Worm (Caenorhabditis elegans) whole organism, young adult: Measurements from ENCODE around the gene zipt-2.1.

Source experiments
- D2030.7 ChIP-seq: fragments of 200-800 bp; sonication (Bioruptor generic); IDR thresholded peaks from 2 replicates; pipeline ENCODE4 v1.3.6; 2022; ENCODE audit warnings: missing genetic modification reagents, missing genetic modification characterization, missing compliant biosample characterization
- F10E7.11 ChIP-seq: sonication (generic microtip); optimal IDR thresholded peaks from 2 replicates; lab custom pipeline; 2017; ENCODE audit warnings: mild to moderate bottlenecking, missing genetic modification characterization, moderate library complexity, missing compliant biosample characterization
- F33H1.4 ChIP-seq: fragments of 200-800 bp; sonication (Bioruptor generic); IDR thresholded peaks from 2 replicates; pipeline ENCODE4 v1.3.6; 2022; ENCODE audit warnings: missing genetic modification reagents, missing genetic modification characterization, missing compliant biosample characterization
- F49E8.2 ChIP-seq: sonication (generic microtip); optimal IDR thresholded peaks from 3 replicates; lab custom pipeline; 2017; ENCODE audit warnings: missing genetic modification characterization, mild to moderate bottlenecking, missing compliant biosample characterization, antibody characterized with exemption, moderate library complexity; ENCODE audit not compliant: insufficient read depth
- F52B5.7 ChIP-seq: sonication (generic microtip); optimal IDR thresholded peaks from 2 replicates; lab custom pipeline; 2016; ENCODE audit warnings: mild to moderate bottlenecking, missing genetic modification characterization, missing compliant biosample characterization
- F57C9.4 ChIP-seq: sonication (generic microtip); optimal IDR thresholded peaks from 2 replicates; lab custom pipeline; 2017; ENCODE audit warnings: mild to moderate bottlenecking, missing genetic modification characterization, missing compliant biosample characterization
- K11D2.4 ChIP-seq: fragments of 200-800 bp; sonication (Bioruptor generic); IDR thresholded peaks from 2 replicates; pipeline ENCODE4 v1.3.6; 2022; ENCODE audit warnings: missing genetic modification reagents, missing genetic modification characterization, missing compliant biosample characterization
- Y67H2A.10 ChIP-seq: fragments of 200-800 bp; sonication (Bioruptor generic); conservative IDR thresholded peaks from 2 replicates; pipeline ENCODE4 v1.3.6; 2022; ENCODE audit warnings: missing genetic modification reagents, missing genetic modification characterization, missing compliant biosample characterization
- akir-1 ChIP-seq: fragments of 200-800 bp; sonication (Bioruptor generic); optimal IDR thresholded peaks from 2 replicates; lab custom pipeline; 2018; ENCODE audit warnings: mild to moderate bottlenecking, missing genetic modification characterization, moderate library complexity, missing compliant biosample characterization
- ama-1 ChIP-seq, 3 experiments: fragments of 150-350 bp in 1 of 3; sonication (generic microtip) in 2 of 3; optimal IDR thresholded peaks; 2 replicates each; lab custom pipeline; 2014 to 2018; ENCODE audit warnings: missing biosample characterization in 2 of 3, missing genetic modification characterization in 2 of 3, missing genetic modification reagents in 2 of 3
- aptf-2 ChIP-seq: fragments of 200-800 bp; sonication (Bioruptor generic); conservative IDR thresholded peaks from 2 replicates; pipeline ENCODE4 v1.3.6; 2022; ENCODE audit warnings: missing genetic modification reagents, missing genetic modification characterization, missing compliant biosample characterization
- aptf-3 ChIP-seq: fragments of 200-800 bp; sonication (Bioruptor generic); IDR thresholded peaks from 2 replicates; pipeline ENCODE4 v1.3.6; 2022; ENCODE audit warnings: missing genetic modification characterization, missing compliant biosample characterization
- atf-7 ChIP-seq: sonication (generic microtip); optimal IDR thresholded peaks from 2 replicates; lab custom pipeline; 2017; ENCODE audit warnings: mild to moderate bottlenecking, missing genetic modification characterization, missing compliant biosample characterization
- attf-5 ChIP-seq: fragments of 200-800 bp; sonication (Bioruptor generic); optimal IDR thresholded peaks from 2 replicates; lab custom pipeline; 2018; ENCODE audit warnings: mild to moderate bottlenecking, missing genetic modification characterization, missing compliant biosample characterization
- ccch-3 ChIP-seq: fragments of 200-800 bp; sonication (Bioruptor generic); optimal IDR thresholded peaks from 2 replicates; lab custom pipeline; 2018; ENCODE audit warnings: mild to moderate bottlenecking, missing genetic modification characterization, missing compliant biosample characterization
- cebp-1 ChIP-seq, 2 experiments: fragments of 200-800 bp in 1 of 2; sonication (Bioruptor generic) in 1 of 2; sonication (generic microtip) in 1 of 2; IDR thresholded peaks in 1 of 2; optimal IDR thresholded peaks in 1 of 2; 2 replicates each; pipeline versions ENCODE4 v1.3.6 to Lab custom; 2017 to 2022; ENCODE audit warnings: missing compliant biosample characterization in 2 of 2, missing genetic modification characterization in 2 of 2, mild to moderate bottlenecking in 1 of 2, missing genetic modification reagents in 1 of 2, moderate library complexity in 1 of 2
- ceh-40 ChIP-seq: fragments of 200-800 bp; sonication (Bioruptor generic); IDR thresholded peaks from 2 replicates; pipeline ENCODE4 v1.3.6; 2022; ENCODE audit warnings: missing genetic modification characterization, missing compliant biosample characterization
- dox-1 ChIP-seq: fragments of 200-800 bp; sonication (Bioruptor generic); IDR thresholded peaks from 2 replicates; pipeline ENCODE4 v1.3.6; 2022; ENCODE audit warnings: missing genetic modification reagents, missing genetic modification characterization, missing compliant biosample characterization
- egl-44 ChIP-seq: fragments of 200-800 bp; sonication (Bioruptor generic); IDR thresholded peaks from 2 replicates; pipeline ENCODE4 v1.3.6; 2022; ENCODE audit warnings: missing genetic modification reagents, missing genetic modification characterization, missing compliant biosample characterization
- egrh-3 ChIP-seq: fragments of 200-800 bp; sonication (Bioruptor generic); IDR thresholded peaks from 2 replicates; pipeline ENCODE4 v1.3.6; 2022; ENCODE audit warnings: missing genetic modification reagents, missing genetic modification characterization, missing compliant biosample characterization
- fkh-3 ChIP-seq: sonication (generic microtip); optimal IDR thresholded peaks from 2 replicates; lab custom pipeline; 2016; ENCODE audit warnings: mild to moderate bottlenecking, missing genetic modification characterization, missing compliant biosample characterization
- him-1 ChIP-seq: sonication (generic microtip); optimal IDR thresholded peaks from 2 replicates; lab custom pipeline; 2016; ENCODE audit warnings: missing genotype, missing genetic modification reagents, missing genetic modification characterization, missing compliant biosample characterization
- hmg-1.2 ChIP-seq: fragments of 200-800 bp; sonication (Bioruptor generic); IDR thresholded peaks from 2 replicates; pipeline ENCODE4 v1.3.6; 2022; ENCODE audit warnings: missing genetic modification reagents, missing genetic modification characterization, missing compliant biosample characterization
- hmg-20 ChIP-seq: fragments of 200-800 bp; sonication (Bioruptor generic); IDR thresholded peaks from 2 replicates; pipeline ENCODE4 v1.3.6; 2022; ENCODE audit warnings: missing genetic modification reagents, missing genetic modification characterization, missing compliant biosample characterization
- hsf-1 ChIP-seq: fragments of 200-800 bp; sonication (Bioruptor generic); IDR thresholded peaks from 2 replicates; pipeline ENCODE4 v1.3.6; 2022; ENCODE audit warnings: missing genetic modification reagents, missing genetic modification characterization, missing compliant biosample characterization
- let-526 ChIP-seq: fragments of 200-800 bp; sonication (Bioruptor generic); IDR thresholded peaks from 2 replicates; pipeline ENCODE4 v1.3.6; 2022; ENCODE audit warnings: missing genetic modification reagents, missing genetic modification characterization, missing compliant biosample characterization
- let-607 ChIP-seq, 2 experiments: fragments of 200-800 bp in 1 of 2; sonication (Bioruptor generic) in 1 of 2; sonication (generic microtip) in 1 of 2; optimal IDR thresholded peaks; 2 replicates each; lab custom pipeline; 2016 to 2018; ENCODE audit warnings: mild to moderate bottlenecking in 2 of 2, missing compliant biosample characterization in 2 of 2, missing genetic modification characterization in 2 of 2, moderate library complexity in 2 of 2, missing genotype in 1 of 2
- lin-26 ChIP-seq: fragments of 200-800 bp; sonication (Bioruptor generic); IDR thresholded peaks from 2 replicates; pipeline ENCODE4 v1.3.6; 2022; ENCODE audit warnings: missing genetic modification reagents, missing genetic modification characterization, missing compliant biosample characterization
- lin-54 ChIP-seq: fragments of 200-800 bp; sonication (Bioruptor generic); optimal IDR thresholded peaks from 2 replicates; lab custom pipeline; 2018; ENCODE audit warnings: mild to moderate bottlenecking, missing genetic modification characterization, missing compliant biosample characterization
- madf-8 ChIP-seq: fragments of 200-800 bp; sonication (Bioruptor generic); conservative IDR thresholded peaks from 2 replicates; pipeline ENCODE4 v1.3.6; 2022; ENCODE audit warnings: missing genetic modification reagents, missing genetic modification characterization, missing compliant biosample characterization
- nfya-1 ChIP-seq: sonication (generic microtip); optimal IDR thresholded peaks from 2 replicates; lab custom pipeline; 2017; ENCODE audit warnings: antibody characterized with exemption, missing compliant biosample characterization, missing genetic modification characterization, borderline replicate concordance; ENCODE audit not compliant: insufficient read depth
- nfya-2 ChIP-seq: fragments of 200-800 bp; sonication (Bioruptor generic); IDR thresholded peaks from 2 replicates; pipeline ENCODE4 v1.3.6; 2022; ENCODE audit warnings: missing genetic modification reagents, missing genetic modification characterization, missing compliant biosample characterization
- nhr-27 ChIP-seq: fragments of 200-800 bp; sonication (Bioruptor generic); optimal IDR thresholded peaks from 2 replicates; lab custom pipeline; 2018; ENCODE audit warnings: mild to moderate bottlenecking, missing genetic modification characterization, moderate library complexity, missing compliant biosample characterization
- nhr-80 ChIP-seq: sonication (generic microtip); optimal IDR thresholded peaks from 2 replicates; lab custom pipeline; 2016; ENCODE audit warnings: missing genetic modification characterization, missing compliant biosample characterization
- rec-8 ChIP-seq, 2 experiments: sonication (generic microtip); optimal IDR thresholded peaks; 2 replicates each; lab custom pipeline; 2016; ENCODE audit warnings: mild to moderate bottlenecking in 2 of 2, missing genetic modification characterization in 2 of 2, missing genetic modification reagents in 2 of 2, missing genotype in 2 of 2, missing biosample characterization in 1 of 2, missing compliant biosample characterization in 1 of 2, moderate library complexity in 1 of 2
- unc-130 ChIP-seq: sonication (generic microtip); optimal IDR thresholded peaks from 2 replicates; lab custom pipeline; 2016; ENCODE audit warnings: missing genetic modification reagents, missing genetic modification characterization, missing compliant biosample characterization
- zfh-2 ChIP-seq: fragments of 200-800 bp; sonication (Bioruptor generic); conservative IDR thresholded peaks from 2 replicates; pipeline ENCODE4 v1.3.6; 2022; ENCODE audit warnings: missing genetic modification reagents, missing genetic modification characterization, missing compliant biosample characterization
- ztf-3 ChIP-seq: fragments of 200-800 bp; sonication (Bioruptor generic); optimal IDR thresholded peaks from 2 replicates; lab custom pipeline; 2018; ENCODE audit warnings: mild to moderate bottlenecking, missing genetic modification characterization, missing compliant biosample characterization

Gene zipt-2.1

DNA sequence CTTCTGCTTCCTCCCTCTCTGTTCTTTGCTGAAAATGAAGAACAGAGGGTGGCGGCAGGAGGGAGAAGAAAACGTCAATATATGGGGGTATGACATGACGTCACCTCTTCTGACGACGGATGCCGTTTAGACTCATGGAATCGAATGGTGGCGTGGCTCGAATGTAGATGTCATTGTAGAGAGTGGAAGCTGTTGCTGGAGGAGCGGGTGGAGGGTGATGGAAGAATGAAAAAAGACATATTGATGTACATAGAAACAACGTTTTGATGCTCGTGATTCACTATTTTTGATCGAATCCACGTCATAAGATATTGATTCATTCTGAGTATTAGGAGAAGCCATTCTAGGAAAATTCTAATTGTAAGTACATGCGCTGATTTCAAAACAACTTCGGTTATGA is 19.6 kb downstream of the zipt-2.1 start (continued):
- peak; percentile 36 for TF ChIP-seq atf-7 (tag; lab: Kevin White, UChicago)
- no peak for TF ChIP-seq F49E8.2 (tag; lab: Kevin White, UChicago)
- TF ChIP-seq hmg-20, result no peak
- TF ChIP-seq hsf-1 (GFP tag; lab: Robert Waterston, UW), result no peak

DNA sequence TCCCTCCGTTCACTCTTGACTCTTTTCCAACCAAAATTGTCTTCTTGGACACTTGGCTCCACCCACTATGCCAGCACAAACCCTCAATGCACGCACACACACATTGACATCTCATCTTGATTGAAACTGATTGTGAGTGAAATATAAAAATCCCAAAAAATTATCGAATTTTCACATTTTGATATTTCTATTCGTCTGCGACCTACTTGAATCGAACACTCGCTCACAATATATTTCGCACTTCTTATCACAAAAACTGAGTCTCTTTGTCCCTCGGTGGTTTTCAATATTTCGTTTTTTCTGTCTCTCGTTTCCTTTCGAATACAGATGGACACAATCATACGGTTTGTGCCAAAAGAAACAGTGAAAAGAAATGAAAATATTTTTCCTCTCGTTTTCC is 20.7 kb downstream of the zipt-2.1 start:
- TF ChIP-seq dox-1 (GFP tag; lab: Robert Waterston, UW) (peak; percentile 37; the same call in 1 of the 2 replicates), attf-5 (GFP tag; lab: Kevin White, UChicago) (peak; percentile 49), hmg-1.2 (GFP tag; lab: Robert Waterston, UW) (0 out of 2 replicates have a peak, but pooled peaks have one; percentile 10), K11D2.4 (GFP tag; lab: Robert Waterston, UW) (no peak), him-1 (tag; lab: Kevin White, UChicago) (no peak), nhr-80 (tag; lab: Kevin White, UChicago) (peak; percentile 87), atf-7 (tag; lab: Kevin White, UChicago) (peak; percentile 33), cebp-1 (GFP tag; IDR thresholded peaks at IDR 0.05; lab: Robert Waterston, UW) (no peak), cebp-1 (tag; optimal IDR thresholded peaks at IDR 0.05; lab: Kevin White, UChicago) (peak; percentile 21), let-607 (tag; optimal IDR thresholded peaks at IDR 0.05; lab: Kevin White, UChicago) (peak in 1 of 2 experiments; percentile 41), F10E7.11 (tag; lab: Kevin White, UChicago) (no peak)

DNA sequence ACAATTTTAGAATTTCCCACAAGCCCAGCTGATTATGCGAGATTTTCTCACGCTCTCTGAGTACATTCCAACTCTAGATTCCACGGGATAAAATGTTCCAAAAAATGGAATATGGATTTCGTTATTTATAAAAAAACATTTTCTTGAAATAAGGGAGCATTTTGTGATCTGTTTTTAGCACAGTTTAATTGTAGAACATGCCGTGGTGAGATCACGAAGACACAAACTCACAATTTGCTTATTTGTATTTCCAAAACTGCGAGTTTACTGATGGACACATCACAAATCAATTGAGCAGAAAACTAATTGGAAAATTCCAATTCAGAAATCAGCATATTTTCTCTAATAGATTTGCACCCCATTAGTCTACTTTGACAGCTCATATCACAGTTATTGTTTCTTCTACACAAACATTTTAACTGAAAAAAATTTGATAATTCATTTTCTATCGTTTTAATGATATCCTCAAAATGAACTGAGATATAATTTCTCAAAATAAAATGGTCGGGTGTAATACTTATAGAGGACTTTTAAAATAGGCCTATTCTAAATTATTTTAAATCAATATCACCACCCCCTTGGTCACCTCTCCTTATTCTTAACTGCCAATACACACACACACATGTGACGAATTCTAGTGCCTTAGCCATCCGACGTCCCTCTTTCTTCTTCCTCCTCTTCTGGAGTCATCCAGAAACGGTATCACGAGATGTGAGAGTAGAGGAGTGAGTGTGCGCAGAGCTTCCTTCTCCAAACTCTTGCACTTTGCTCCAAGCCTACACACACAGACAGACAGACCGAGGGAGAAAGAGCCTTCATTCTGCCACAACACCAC is 21.6 kb downstream of the zipt-2.1 start:
- TF ChIP-seq ccch-3 (GFP tag; lab: Kevin White, UChicago), result no peak
- TF ChIP-seq hsf-1 (GFP tag; lab: Robert Waterston, UW), result peak; percentile 68; the same call in 1 of the 2 replicates
- no peak for TF ChIP-seq madf-8 (GFP tag; lab: Robert Waterston, UW)
- TF ChIP-seq D2030.7 (GFP tag; lab: Robert Waterston, UW), result no peak
- no peak for TF ChIP-seq nhr-27 (tag; lab: Kevin White, UChicago)
- TF ChIP-seq hmg-20, result no peak
- no peak for TF ChIP-seq egrh-3 (GFP tag; lab: Robert Waterston, UW)
- TF ChIP-seq zfh-2 (GFP tag; lab: Robert Waterston, UW), result no peak
- 0 out of 2 replicates have a peak, but pooled peaks have one; percentile 5 for TF ChIP-seq aptf-3
- TF ChIP-seq F57C9.4 (tag; lab: Kevin White, UChicago), result no peak
- 0 out of 2 replicates have a peak, but pooled peaks have one; percentile 4 for TF ChIP-seq ceh-40 (GFP tag; lab: Robert Waterston, UW)
- TF ChIP-seq lin-54 (GFP tag; lab: Kevin White, UChicago), result no peak
- peak; percentile 21; the same call in 1 of the 2 replicates for TF ChIP-seq lin-26 (GFP tag; lab: Robert Waterston, UW)
- TF ChIP-seq F52B5.7 (tag; lab: Kevin White, UChicago), result no peak
- TF ChIP-seq fkh-3, result peak; percentile 32
- no peak for TF ChIP-seq rec-8 (tag; optimal IDR thresholded peaks at IDR 0.05; lab: Kevin White, UChicago)
- TF ChIP-seq aptf-2 (GFP tag; lab: Robert Waterston, UW), result no peak

DNA sequence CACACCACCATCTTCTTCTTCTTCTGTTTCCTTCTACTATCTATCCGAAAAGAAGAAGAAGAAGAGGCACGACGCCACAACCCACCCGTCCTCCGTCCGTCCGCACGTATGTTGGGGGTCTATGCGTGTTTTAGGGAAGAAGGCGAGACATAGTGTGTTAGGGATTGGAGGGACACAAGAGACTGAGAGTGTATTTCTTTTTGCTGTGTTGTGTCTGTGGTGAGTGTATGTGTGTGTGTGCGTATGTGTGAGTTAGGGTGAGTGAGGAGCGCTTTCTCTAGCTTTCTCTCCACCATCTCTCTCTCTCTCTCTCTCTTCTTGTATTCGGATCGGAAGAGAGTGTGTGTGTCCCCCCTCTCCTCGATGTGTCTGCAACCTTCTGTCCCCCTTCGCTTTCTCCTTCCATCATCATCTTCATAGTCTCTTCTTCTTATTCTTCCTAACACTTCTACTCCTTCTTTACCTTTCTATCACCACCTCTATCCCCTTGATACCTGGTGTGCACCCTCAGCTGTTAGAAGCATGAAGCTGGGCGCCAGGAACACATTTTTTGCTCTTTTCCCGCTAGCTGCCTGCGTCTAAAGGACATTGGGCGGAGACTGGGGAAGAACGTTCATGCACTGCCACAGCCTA is 22.3 kb downstream of the zipt-2.1 start:
- TF ChIP-seq Y67H2A.10 (GFP tag; lab: Robert Waterston, UW) (no peak), akir-1 (GFP tag; lab: Kevin White, UChicago) (no peak), ceh-40 (GFP tag; lab: Robert Waterston, UW) (no peak), cebp-1 (GFP tag; IDR thresholded peaks at IDR 0.05; lab: Robert Waterston, UW) (peak; percentile 45), cebp-1 (tag; optimal IDR thresholded peaks at IDR 0.05; lab: Kevin White, UChicago) (peak; percentile 73), nfya-1 (no peak), nhr-27 (tag; lab: Kevin White, UChicago) (no peak), let-526 (GFP tag; lab: Robert Waterston, UW) (no peak), ztf-3 (GFP tag; lab: Kevin White, UChicago) (no peak), ama-1 (optimal IDR thresholded peaks at IDR 0.05; lab: Kevin White, UChicago) (no peak), ama-1 (GFP tag; optimal IDR thresholded peaks at IDR 0.05; lab: Kevin White, UChicago) (no peak), egl-44 (GFP tag; lab: Robert Waterston, UW) (no peak), unc-130 (GFP tag; lab: Kevin White, UChicago) (no peak), nfya-2 (GFP tag; lab: Robert Waterston, UW) (no peak), F49E8.2 (tag; lab: Kevin White, UChicago) (no peak), F33H1.4 (no peak)
